Fruit fly (Drosophila melanogaster) whole organism, embryonic: Measurements from ENCODE around the gene Arf4.

Source experiments
- CG10321 ChIP-seq: fragments of 200-800 bp; sonication (Bioruptor generic); IDR thresholded peaks from 2 replicates; pipeline ENCODE4 v1.3.6; 2022; ENCODE audit warnings: missing biosample characterization, missing genetic modification characterization
- CG10979 ChIP-seq: fragments of 200-800 bp; sonication (Bioruptor generic); optimal IDR thresholded peaks from 2 replicates; lab custom pipeline; 2018; ENCODE audit warnings: missing biosample characterization, mild to moderate bottlenecking, missing genetic modification characterization, moderate library complexity
- CG11560 ChIP-seq: fragments of 200-800 bp; sonication (Bioruptor generic); IDR thresholded peaks from 3 replicates; pipeline ENCODE4 v1.3.6; 2022; ENCODE audit warnings: missing biosample characterization, missing genetic modification characterization
- CG12236 ChIP-seq: fragments of 200-800 bp; sonication (Bioruptor generic); optimal IDR thresholded peaks from 2 replicates; lab custom pipeline; 2016; ENCODE audit warnings: missing biosample characterization, missing genetic modification characterization
- CG14014 ChIP-seq: fragments of 200-800 bp; sonication (Bioruptor generic); IDR thresholded peaks from 2 replicates; pipeline ENCODE4 v1.3.6; 2022; ENCODE audit warnings: missing biosample characterization, missing genetic modification characterization
- CG14860 ChIP-seq: fragments of 200-800 bp; sonication (Bioruptor generic); IDR thresholded peaks from 3 replicates; pipeline ENCODE4 v1.3.6; 2022; ENCODE audit warnings: missing biosample characterization, missing genetic modification characterization; ENCODE audit not compliant: partially characterized antibody
- CG17802 ChIP-seq: fragments of 200-800 bp; sonication (Bioruptor generic); optimal IDR thresholded peaks from 2 replicates; lab custom pipeline; 2018; ENCODE audit warnings: missing biosample characterization, mild to moderate bottlenecking, missing genetic modification characterization, moderate library complexity
- CG30403 ChIP-seq: fragments of 200-800 bp; sonication (Bioruptor generic); optimal IDR thresholded peaks from 3 replicates; lab custom pipeline; 2016; ENCODE audit warnings: missing biosample characterization, missing genetic modification characterization
- CG32532 ChIP-seq: fragments of 200-800 bp; sonication (Bioruptor generic); IDR thresholded peaks from 2 replicates; pipeline ENCODE4 v1.3.6; 2022; ENCODE audit warnings: missing biosample characterization, missing genetic modification characterization
- CG34224 ChIP-seq: fragments of 200-800 bp; sonication (Bioruptor generic); IDR thresholded peaks from 3 replicates; pipeline ENCODE4 v1.3.6; 2022; ENCODE audit warnings: missing biosample characterization, missing genetic modification characterization; ENCODE audit not compliant: partially characterized antibody
- CG4282 ChIP-seq: fragments of 200-800 bp; sonication (Bioruptor generic); optimal IDR thresholded peaks from 2 replicates; lab custom pipeline; 2016; ENCODE audit warnings: missing biosample characterization, missing genetic modification characterization
- CG43689 ChIP-seq: fragments of 200-800 bp; sonication (Bioruptor generic); IDR thresholded peaks from 2 replicates; pipeline ENCODE4 v1.3.6; 2022; ENCODE audit warnings: missing biosample characterization, missing genetic modification characterization
- CrebB ChIP-seq: fragments of 200-800 bp; sonication (Bioruptor generic); optimal IDR thresholded peaks from 3 replicates; lab custom pipeline; 2018; ENCODE audit warnings: missing biosample characterization, mild to moderate bottlenecking, missing genetic modification characterization
- Dip2 ChIP-seq: fragments of 200-800 bp; sonication (Bioruptor generic); IDR thresholded peaks from 2 replicates; pipeline ENCODE4 v1.3.6; 2022; ENCODE audit warnings: missing biosample characterization, missing genetic modification characterization
- Doc3 ChIP-seq: fragments of 200-800 bp; sonication (Bioruptor generic); IDR thresholded peaks from 3 replicates; pipeline ENCODE4 v1.3.6; 2022; ENCODE audit warnings: missing biosample characterization, missing genetic modification characterization; ENCODE audit not compliant: partially characterized antibody
- E2f1 ChIP-seq: fragments of 200-800 bp; sonication (Bioruptor generic); IDR thresholded peaks from 2 replicates; pipeline ENCODE4 v1.3.6; 2022; ENCODE audit warnings: missing biosample characterization, missing genetic modification characterization
- Elba2 ChIP-seq: fragments of 200-800 bp; sonication (Bioruptor generic); optimal IDR thresholded peaks from 3 replicates; lab custom pipeline; 2016; ENCODE audit warnings: missing biosample characterization, missing genetic modification characterization
- HLHmδ ChIP-seq: fragments of 200-800 bp; sonication (Bioruptor generic); optimal IDR thresholded peaks from 2 replicates; lab custom pipeline; 2018; ENCODE audit warnings: missing biosample characterization, mild to moderate bottlenecking, missing genetic modification characterization, moderate library complexity
- HmgZ ChIP-seq: fragments of 200-800 bp; sonication (Bioruptor generic); optimal IDR thresholded peaks from 2 replicates; lab custom pipeline; 2018; ENCODE audit warnings: missing biosample characterization, mild to moderate bottlenecking, missing genetic modification characterization
- Mes4 ChIP-seq: fragments of 200-800 bp; sonication (Bioruptor generic); optimal IDR thresholded peaks from 2 replicates; lab custom pipeline; 2016; ENCODE audit warnings: missing biosample characterization, missing genetic modification characterization
- NC2β ChIP-seq: fragments of 200-800 bp; sonication (Bioruptor generic); optimal IDR thresholded peaks from 2 replicates; lab custom pipeline; 2016; ENCODE audit warnings: missing biosample characterization, missing genetic modification characterization
- NFAT ChIP-seq: fragments of 200-800 bp; sonication (Bioruptor generic); IDR thresholded peaks from 2 replicates; pipeline ENCODE4 v1.3.6; 2022; ENCODE audit warnings: missing biosample characterization, missing genetic modification characterization
- Nf-YA ChIP-seq: fragments of 200-800 bp; sonication (Bioruptor generic); IDR thresholded peaks from 2 replicates; pipeline ENCODE4 v1.3.6; 2022; ENCODE audit warnings: missing biosample characterization, missing genetic modification characterization
- Oli ChIP-seq: fragments of 200-800 bp; sonication (Bioruptor generic); optimal IDR thresholded peaks from 2 replicates; lab custom pipeline; 2018; ENCODE audit warnings: missing biosample characterization, mild to moderate bottlenecking, missing genetic modification characterization, moderate library complexity
- Opbp ChIP-seq: fragments of 200-800 bp; sonication (Bioruptor generic); IDR thresholded peaks from 3 replicates; pipeline ENCODE4 v1.3.6; 2022; ENCODE audit warnings: missing biosample characterization, missing genetic modification characterization; ENCODE audit not compliant: partially characterized antibody
- Pdp1 ChIP-seq, 2 experiments: fragments of 200-800 bp; sonication (Bioruptor generic); optimal IDR thresholded peaks; 3 replicates each; lab custom pipeline; 2016; ENCODE audit warnings: missing biosample characterization in 2 of 2, missing genetic modification characterization in 2 of 2, mild to moderate bottlenecking in 1 of 2, moderate library complexity in 1 of 2
- Sin3A ChIP-seq: fragments of >200 bp; optimal IDR thresholded peaks from 2 replicates; lab custom pipeline; 2018
- Xrp1 ChIP-seq: fragments of 200-800 bp; sonication (Bioruptor generic); IDR thresholded peaks from 2 replicates; pipeline ENCODE4 v1.3.6; 2022; ENCODE audit warnings: missing biosample characterization, missing genetic modification characterization
- croc ChIP-seq: fragments of 200-800 bp; sonication (Bioruptor generic); conservative IDR thresholded peaks from 3 replicates; pipeline ENCODE4 v1.3.6; 2022; ENCODE audit warnings: missing biosample characterization, missing genetic modification characterization
- ems ChIP-seq: fragments of 200-800 bp; sonication (Bioruptor generic); optimal IDR thresholded peaks from 3 replicates; lab custom pipeline; 2016; ENCODE audit warnings: missing biosample characterization, missing genetic modification characterization
- exex ChIP-seq: fragments of 200-800 bp; sonication (Bioruptor generic); optimal IDR thresholded peaks from 4 replicates; lab custom pipeline; 2018; ENCODE audit warnings: missing biosample characterization, mild to moderate bottlenecking, missing genetic modification characterization, moderate library complexity
- fd96Cb ChIP-seq: fragments of 200-800 bp; sonication (Bioruptor generic); optimal IDR thresholded peaks from 2 replicates; lab custom pipeline; 2018; ENCODE audit warnings: missing biosample characterization, mild to moderate bottlenecking, missing genetic modification characterization, moderate library complexity
- gt ChIP-seq: fragments of 200-800 bp; sonication (Bioruptor generic); IDR thresholded peaks from 2 replicates; pipeline ENCODE4 v1.3.6; 2022; ENCODE audit warnings: missing biosample characterization, missing genetic modification characterization
- jigr1 ChIP-seq: fragments of 200-800 bp; sonication (Bioruptor generic); IDR thresholded peaks from 3 replicates; pipeline ENCODE4 v1.3.6; 2022; ENCODE audit warnings: missing biosample characterization, missing genetic modification characterization
- klu ChIP-seq: fragments of 200-800 bp; sonication (Bioruptor generic); IDR thresholded peaks from 2 replicates; pipeline ENCODE4 v1.3.6; 2022; ENCODE audit warnings: missing biosample characterization, missing genetic modification characterization
- lab ChIP-seq: fragments of 200-800 bp; sonication (Bioruptor generic); optimal IDR thresholded peaks from 3 replicates; lab custom pipeline; 2017; ENCODE audit warnings: missing biosample characterization, missing genetic modification characterization, mild to moderate bottlenecking, moderate library complexity, missing genetic modification reagents
- lmd ChIP-seq: fragments of 200-800 bp; sonication (Bioruptor generic); IDR thresholded peaks from 2 replicates; pipeline ENCODE4 v1.3.6; 2022; ENCODE audit warnings: missing biosample characterization, missing genetic modification characterization
- luna ChIP-seq: fragments of 200-800 bp; sonication (Bioruptor generic); optimal IDR thresholded peaks from 2 replicates; lab custom pipeline; 2016; ENCODE audit warnings: missing biosample characterization, missing genetic modification characterization
- nau ChIP-seq: fragments of 200-800 bp; sonication (Bioruptor generic); optimal IDR thresholded peaks from 3 replicates; lab custom pipeline; 2017; ENCODE audit warnings: missing biosample characterization, mild to moderate bottlenecking, missing genetic modification characterization, missing genetic modification reagents
- nom ChIP-seq: fragments of 200-800 bp; sonication (Bioruptor generic); optimal IDR thresholded peaks from 2 replicates; lab custom pipeline; 2017; ENCODE audit warnings: missing biosample characterization, missing genetic modification characterization, mild to moderate bottlenecking, moderate library complexity, missing genetic modification reagents
- sd ChIP-seq: fragments of 200-800 bp; sonication (Bioruptor generic); optimal IDR thresholded peaks from 3 replicates; lab custom pipeline; 2018; ENCODE audit warnings: missing biosample characterization, mild to moderate bottlenecking, missing genetic modification characterization, moderate library complexity
- sens ChIP-seq: fragments of 200-800 bp; sonication (Bioruptor generic); peaks from one replicate; lab custom pipeline; 2016; ENCODE audit warnings: missing biosample characterization, missing genetic modification characterization
- sens-2 ChIP-seq: fragments of 200-800 bp; sonication (Bioruptor generic); IDR thresholded peaks from 2 replicates; pipeline ENCODE4 v1.3.6; 2022; ENCODE audit warnings: missing biosample characterization, missing genetic modification characterization
- sr ChIP-seq: fragments of 200-800 bp; sonication (Bioruptor generic); IDR thresholded peaks from 3 replicates; pipeline ENCODE4 v1.3.6; 2022; ENCODE audit warnings: missing biosample characterization, missing genetic modification characterization
- stc ChIP-seq: fragments of 200-800 bp; sonication (Bioruptor generic); IDR thresholded peaks from 2 replicates; pipeline ENCODE4 v1.3.6; 2022; ENCODE audit warnings: missing biosample characterization, missing genetic modification characterization
- tll ChIP-seq, 2 experiments: fragments of 200-800 bp in 1 of 2; fragments of >200 bp in 1 of 2; sonication (Bioruptor generic) in 1 of 2; optimal IDR thresholded peaks; 2 replicates each; lab custom pipeline; 2017 to 2019; ENCODE audit warnings: missing biosample characterization in 2 of 2, missing genetic modification characterization in 2 of 2, mild to moderate bottlenecking in 1 of 2, moderate library complexity in 1 of 2
- toy ChIP-seq: fragments of 200-800 bp; sonication (Bioruptor generic); IDR thresholded peaks from 2 replicates; pipeline ENCODE4 v1.3.6; 2022; ENCODE audit warnings: missing biosample characterization, missing genetic modification characterization
- vfl ChIP-seq: fragments of 200-800 bp; sonication (Bioruptor generic); optimal IDR thresholded peaks from 2 replicates; lab custom pipeline; 2016; ENCODE audit warnings: missing biosample characterization, missing genetic modification characterization
- wek ChIP-seq: fragments of 200-800 bp; sonication (Bioruptor generic); optimal IDR thresholded peaks from 3 replicates; lab custom pipeline; 2018; ENCODE audit warnings: missing biosample characterization, mild to moderate bottlenecking, missing genetic modification characterization, moderate library complexity

The Arf4 gene

dm6 chr4:1112867-1113769, 10.8 kb upstream of the Arf4 start (continued):
- peak; percentile 85 for TF ChIP-seq CG12236 (GFP tag; lab: Kevin White, UChicago)
- TF ChIP-seq CG32532 (GFP tag; lab: Robert Waterston, UW) = no peak
- peak; percentile 86 for TF ChIP-seq CrebB
- TF ChIP-seq HLHmδ (GFP tag; lab: Kevin White, UChicago) = no peak
- TF ChIP-seq CG43689 = no peak
- no peak for TF ChIP-seq klu (GFP tag; lab: Robert Waterston, UW)
- TF ChIP-seq toy (GFP tag; lab: Robert Waterston, UW) = no peak; the same call in 1 of the 2 replicates
- no peak; the same call in 2 of the 3 replicates for TF ChIP-seq jigr1 (GFP tag; lab: Robert Waterston, UW)
- no peak for TF ChIP-seq tll (GFP tag; optimal IDR thresholded peaks at IDR 0.05; lab: Kevin White, UChicago)
- no peak for TF ChIP-seq sens-2 (GFP tag; lab: Robert Waterston, UW)
- peak; percentile 99 for TF ChIP-seq sens (GFP tag; lab: Kevin White, UChicago)
- peak; percentile 90 for TF ChIP-seq nau (GFP tag; lab: Kevin White, UChicago)
- no peak for TF ChIP-seq CG14860
- TF ChIP-seq croc (GFP tag; lab: Robert Waterston, UW) = peak; percentile 83
- no peak for TF ChIP-seq gt (GFP tag; lab: Robert Waterston, UW)
- peak; percentile 70 for TF ChIP-seq CG17802
- peak; percentile 97 for TF ChIP-seq Xrp1 (GFP tag; lab: Robert Waterston, UW)
- peak; percentile 91; the same call in 1 of the 2 replicates for TF ChIP-seq CG14014 (GFP tag; lab: Robert Waterston, UW)
- TF ChIP-seq CG4282 = peak; percentile 86
- TF ChIP-seq luna (GFP tag; lab: Kevin White, UChicago) = peak; percentile 81
- peak; percentile 93 for TF ChIP-seq NC2β (GFP tag; lab: Kevin White, UChicago)
- peak; percentile 94 for TF ChIP-seq fd96Cb (tag; lab: Kevin White, UChicago)
- TF ChIP-seq CG10979 (tag; lab: Kevin White, UChicago) = peak; percentile 94
- TF ChIP-seq stc (GFP tag; lab: Robert Waterston, UW) = peak; percentile 96; the same call in 1 of the 2 replicates
- peak; percentile 88 for TF ChIP-seq Mes4 (GFP tag; lab: Kevin White, UChicago)
- TF ChIP-seq Oli (tag; lab: Kevin White, UChicago) = no peak
- TF ChIP-seq ems (GFP tag; lab: Kevin White, UChicago) = no peak
- TF ChIP-seq Pdp1 (GFP tag; optimal IDR thresholded peaks at IDR 0.05; lab: Kevin White, UChicago) = peak; percentile 92 to 94
- peak; percentile 68 for TF ChIP-seq Elba2 (GFP tag; lab: Kevin White, UChicago)
- no peak for TF ChIP-seq Opbp (GFP tag; lab: Robert Waterston, UW)
- no peak for TF ChIP-seq CG11560 (tag; lab: Robert Waterston, UW)
- no peak for TF ChIP-seq Sin3A (lab: Kevin White, UChicago)
- TF ChIP-seq sr (GFP tag; lab: Robert Waterston, UW) = no peak
- peak; percentile 55 for TF ChIP-seq nom
- TF ChIP-seq E2f1 = no peak; the same call in 1 of the 2 replicates
- TF ChIP-seq CG30403 (GFP tag; lab: Kevin White, UChicago) = peak; percentile 94
- TF ChIP-seq exex (tag; lab: Kevin White, UChicago) = no peak
- peak; percentile 89 for TF ChIP-seq HmgZ (tag; lab: Kevin White, UChicago)
- TF ChIP-seq sd = no peak
- TF ChIP-seq CG10321 (GFP tag; lab: Robert Waterston, UW) = peak; percentile 63; the same call in 1 of the 2 replicates
- no peak for TF ChIP-seq CG34224
- TF ChIP-seq Dip2 = no peak
- TF ChIP-seq lab (GFP tag; lab: Kevin White, UChicago) = no peak
- no peak for TF ChIP-seq NFAT
- no peak for TF ChIP-seq lmd
- peak; percentile 81 for TF ChIP-seq wek
- peak; percentile 78 for TF ChIP-seq Nf-YA
- no peak for TF ChIP-seq Doc3 (GFP tag; lab: Robert Waterston, UW)
- peak; percentile 91 for TF ChIP-seq vfl (GFP tag; lab: Kevin White, UChicago)
